Worm (Caenorhabditis elegans) whole organism, late embryonic: ENCODE data around the gene T24C4.2.
A peak's percentile ranks its signal among the peaks of the same experiment; 100 is the strongest.

Experiments used
- C08G9.2 ChIP-seq: sonication (generic microtip); optimal IDR thresholded peaks from 2 replicates; lab custom pipeline; 2016; ENCODE audit warnings: mild to moderate bottlenecking, missing genetic modification characterization, moderate library complexity, missing compliant biosample characterization
- K09A11.1 ChIP-seq: sonication (generic microtip); optimal IDR thresholded peaks from 2 replicates; lab custom pipeline; 2017; ENCODE audit warnings: antibody characterized with exemption, mild to moderate bottlenecking, missing genetic modification characterization, missing compliant biosample characterization; ENCODE audit not compliant: insufficient read depth
- ceh-19 ChIP-seq: fragments of 200-800 bp; sonication (Bioruptor generic); optimal IDR thresholded peaks from 2 replicates; lab custom pipeline; 2018; ENCODE audit warnings: mild to moderate bottlenecking, missing genetic modification characterization, missing compliant biosample characterization
- ceh-2 ChIP-seq: sonication (generic microtip); optimal IDR thresholded peaks from 2 replicates; lab custom pipeline; 2016; ENCODE audit warnings: missing genotype, missing genetic modification characterization, missing compliant biosample characterization
- ceh-22 ChIP-seq: sonication (generic microtip); optimal IDR thresholded peaks from 2 replicates; lab custom pipeline; 2017; ENCODE audit warnings: missing biosample characterization, missing genetic modification characterization
- ceh-24 ChIP-seq: sonication (generic microtip); optimal IDR thresholded peaks from 2 replicates; lab custom pipeline; 2016; ENCODE audit warnings: mild to moderate bottlenecking, missing genetic modification characterization, missing compliant biosample characterization
- ceh-31 ChIP-seq: sonication (generic microtip); optimal IDR thresholded peaks from 2 replicates; lab custom pipeline; 2016; ENCODE audit warnings: missing genetic modification characterization, missing compliant biosample characterization
- ceh-48 ChIP-seq: sonication (generic microtip); optimal IDR thresholded peaks from 2 replicates; lab custom pipeline; 2016; ENCODE audit warnings: missing genetic modification characterization, inconsistent platforms, missing compliant biosample characterization
- elt-2 ChIP-seq: sonication (generic microtip); optimal IDR thresholded peaks from 2 replicates; lab custom pipeline; 2016; ENCODE audit warnings: missing genetic modification reagents, missing genetic modification characterization, missing compliant biosample characterization
- ets-4 ChIP-seq: sonication (generic microtip); optimal IDR thresholded peaks from 2 replicates; lab custom pipeline; 2016; ENCODE audit warnings: missing genetic modification characterization, missing compliant biosample characterization
- eyg-1 ChIP-seq: sonication (generic microtip); optimal IDR thresholded peaks from 2 replicates; lab custom pipeline; 2016; ENCODE audit warnings: missing genotype, missing genetic modification characterization, missing compliant biosample characterization
- fax-1 ChIP-seq: sonication (generic microtip); optimal IDR thresholded peaks from 2 replicates; lab custom pipeline; 2016; ENCODE audit warnings: missing genotype, missing genetic modification characterization, missing compliant biosample characterization
- fkh-6 ChIP-seq: sonication (generic microtip); optimal IDR thresholded peaks from 2 replicates; lab custom pipeline; 2016; ENCODE audit warnings: missing genetic modification characterization, missing compliant biosample characterization
- hlh-30 ChIP-seq: sonication (generic microtip); optimal IDR thresholded peaks from 2 replicates; lab custom pipeline; 2017; ENCODE audit warnings: antibody characterized with exemption, missing genetic modification characterization, missing compliant biosample characterization; ENCODE audit not compliant: insufficient read depth
- hlh-6 ChIP-seq: sonication (generic microtip); optimal IDR thresholded peaks from 2 replicates; lab custom pipeline; 2016; ENCODE audit warnings: missing genotype, missing genetic modification characterization, missing compliant biosample characterization
- lim-6 ChIP-seq: sonication (generic microtip); optimal IDR thresholded peaks from 2 replicates; lab custom pipeline; 2016; ENCODE audit warnings: missing genetic modification characterization, missing compliant biosample characterization
- lin-11 ChIP-seq: fragments of 200-800 bp; sonication (Bioruptor generic); optimal IDR thresholded peaks from 2 replicates; lab custom pipeline; 2018; ENCODE audit warnings: mild to moderate bottlenecking, missing genetic modification characterization, missing compliant biosample characterization
- madf-2 ChIP-seq: sonication (generic microtip); optimal IDR thresholded peaks from 2 replicates; lab custom pipeline; 2017; ENCODE audit warnings: missing genetic modification characterization, missing compliant biosample characterization
- odd-2 ChIP-seq: sonication (generic microtip); optimal IDR thresholded peaks from 2 replicates; lab custom pipeline; 2017; ENCODE audit warnings: antibody characterized with exemption, mild to moderate bottlenecking, missing genetic modification characterization, missing compliant biosample characterization
- pag-3 ChIP-seq: sonication (generic microtip); optimal IDR thresholded peaks from 2 replicates; lab custom pipeline; 2016; ENCODE audit warnings: missing compliant biosample characterization, missing genetic modification characterization, borderline replicate concordance
- pax-1 ChIP-seq: fragments of 150-350 bp; optimal IDR thresholded peaks from 2 replicates; lab custom pipeline; 2014; ENCODE audit warnings: missing biosample characterization, missing genetic modification characterization
- pha-2 ChIP-seq: sonication (generic microtip); optimal IDR thresholded peaks from 2 replicates; lab custom pipeline; 2017; ENCODE audit warnings: mild to moderate bottlenecking, missing genetic modification characterization, missing compliant biosample characterization
- ref-2 ChIP-seq: sonication (generic microtip); optimal IDR thresholded peaks from 2 replicates; lab custom pipeline; 2016; ENCODE audit warnings: missing genetic modification characterization, missing compliant biosample characterization
- sox-2 ChIP-seq: fragments of 200-800 bp; sonication (Bioruptor generic); IDR thresholded peaks from 2 replicates; pipeline ENCODE4 v1.3.6; 2022; ENCODE audit warnings: missing genetic modification reagents, missing genetic modification characterization, missing compliant biosample characterization
- syd-9 ChIP-seq: sonication (generic microtip); optimal IDR thresholded peaks from 2 replicates; lab custom pipeline; 2016; ENCODE audit warnings: mild to moderate bottlenecking, missing genetic modification characterization, moderate library complexity, missing compliant biosample characterization
- tbx-2 ChIP-seq: sonication (generic microtip); optimal IDR thresholded peaks from 2 replicates; lab custom pipeline; 2016; ENCODE audit warnings: missing genetic modification characterization, missing compliant biosample characterization
- ttx-3 ChIP-seq: sonication (generic microtip); optimal IDR thresholded peaks from 2 replicates; lab custom pipeline; 2016; ENCODE audit warnings: missing genetic modification reagents, missing genetic modification characterization, missing compliant biosample characterization
- unc-42 ChIP-seq: sonication (generic microtip); optimal IDR thresholded peaks from 2 replicates; lab custom pipeline; 2016; ENCODE audit warnings: missing genotype, missing genetic modification characterization, missing compliant biosample characterization
- unc-55 ChIP-seq: sonication (generic microtip); optimal IDR thresholded peaks from 2 replicates; lab custom pipeline; 2017; ENCODE audit warnings: missing biosample characterization, missing genetic modification reagents, missing genetic modification characterization
- zip-5 ChIP-seq: sonication (generic microtip); optimal IDR thresholded peaks from 2 replicates; lab custom pipeline; 2016; ENCODE audit warnings: missing genetic modification characterization, missing compliant biosample characterization

T24C4.2 gene

ce11 chrIII:872373-872772 is 2.6 kb upstream of the T24C4.2 start, which contains the start of the genes T24C4.3 and clc-20:
Gene T24C4.3 (minus strand): TSS chrIII:872473.
Gene clc-20 (plus strand): TSS chrIII:872583.
- no peak for TF ChIP-seq lin-11 (tag; lab: Kevin White, UChicago)
- TF ChIP-seq ttx-3 (tag; lab: Kevin White, UChicago) = no peak
- no peak for TF ChIP-seq ceh-19 (GFP tag; lab: Kevin White, UChicago)
- no peak for TF ChIP-seq ets-4 (tag; lab: Kevin White, UChicago)
- no peak for TF ChIP-seq ceh-22
- no peak for TF ChIP-seq ceh-48 (tag; lab: Kevin White, UChicago)
- no peak for TF ChIP-seq odd-2 (tag; lab: Kevin White, UChicago)

ce11 chrIII:870555-870954 is 786 bp upstream of the T24C4.2 start:
- TF ChIP-seq pha-2 (tag; lab: Kevin White, UChicago) (no peak), ttx-3 (tag; lab: Kevin White, UChicago) (no peak), hlh-30 (tag; lab: Kevin White, UChicago) (peak; percentile 60), tbx-2 (peak; percentile 9)
- TF ChIP-seq, all 69 proteins: peak for 2

ce11 chrIII:868866-869265 is 903 bp downstream of the T24C4.2 start:
- no peak for TF ChIP-seq ceh-31 (tag; lab: Kevin White, UChicago)

- TF ChIP-seq ceh-31 (tag; lab: Kevin White, UChicago) = peak; percentile 28
- TF ChIP-seq unc-42 (tag; lab: Kevin White, UChicago) = peak; percentile 95
- no peak for TF ChIP-seq C08G9.2 (tag; lab: Kevin White, UChicago)
Observed at ce11 chrIII:861819-862356, 7.9 kb downstream of the T24C4.2 start, which contains the start of gene arx-4. Gene arx-4 (plus strand): TSS chrIII:862306.

ce11 chrIII:859898-860297 is 9.9 kb downstream of the T24C4.2 start, which contains the start of gene exos-4.2:
Gene exos-4.2 (plus strand): TSS chrIII:860198.
- TF ChIP-seq unc-42 (tag; lab: Kevin White, UChicago) (no peak), ceh-2 (no peak), syd-9 (tag; lab: Kevin White, UChicago) (no peak), elt-2 (tag; lab: Kevin White, UChicago) (no peak), fax-1 (no peak), unc-55 (GFP tag; lab: Kevin White, UChicago) (no peak), madf-2 (tag; lab: Kevin White, UChicago) (no peak), eyg-1 (no peak), lim-6 (tag; lab: Kevin White, UChicago) (no peak)

- TF ChIP-seq ceh-31 (tag; lab: Kevin White, UChicago) (no peak), fkh-6 (no peak)
Observed at ce11 chrIII:856908-857307, 12.9 kb downstream of the T24C4.2 start.

- TF ChIP-seq ref-2 (no peak), unc-42 (tag; lab: Kevin White, UChicago) (no peak), fax-1 (no peak), lim-6 (tag; lab: Kevin White, UChicago) (no peak), ceh-31 (tag; lab: Kevin White, UChicago) (no peak), pag-3 (tag; lab: Kevin White, UChicago) (no peak), ceh-48 (tag; lab: Kevin White, UChicago) (no peak), sox-2 (GFP tag; lab: Robert Waterston, UW) (no peak), pax-1 (tag; lab: Kevin White, UChicago) (no peak), ceh-22 (no peak), K09A11.1 (tag; lab: Kevin White, UChicago) (no peak), elt-2 (tag; lab: Kevin White, UChicago) (no peak), hlh-6 (no peak), zip-5 (tag; lab: Kevin White, UChicago) (no peak), ceh-24 (tag; lab: Kevin White, UChicago) (no peak)
Observed at ce11 chrIII:856260-856659, 13.5 kb downstream of the T24C4.2 start, which contains the start of gene K02F3.12. Gene K02F3.12 (plus strand): TSS chrIII:856560.
